Worm (Caenorhabditis elegans): ENCODE data around the gene tsp-18.

tsp-18 gene

ce11 chrII:5931109-5931508, 26.8 kb downstream of the tsp-18 start (continued):
- no peak for TF ChIP-seq gei-8 (GFP tag; optimal IDR thresholded peaks at IDR 0.05)
- no peak for TF ChIP-seq daf-19 (GFP tag; conservative IDR thresholded peaks at IDR 0.05)
- no peak for TF ChIP-seq ces-1 (GFP tag; optimal IDR thresholded peaks at IDR 0.05)
- TF ChIP-seq fos-1 (tag; optimal IDR thresholded peaks at IDR 0.05): no peak
- TF ChIP-seq zip-2 (tag; optimal IDR thresholded peaks at IDR 0.05): no peak
- no peak for TF ChIP-seq R02D3.7 (tag; optimal IDR thresholded peaks at IDR 0.05)
- no peak for TF ChIP-seq php-3 (GFP tag; IDR thresholded peaks at IDR 0.05)
- no peak for TF ChIP-seq ctbp-1 (GFP tag; IDR thresholded peaks at IDR 0.05)
- peak; percentile 53; the same call in 1 of the 2 replicates for TF ChIP-seq dmd-8 (GFP tag; IDR thresholded peaks at IDR 0.05)
- TF ChIP-seq ceh-20 (GFP tag; IDR thresholded peaks at IDR 0.05): no peak
- no peak for TF ChIP-seq duxl-1 (tag; optimal IDR thresholded peaks at IDR 0.05; ENCODE audit: poor library complexity)
- no peak for TF ChIP-seq ceh-62 (tag; optimal IDR thresholded peaks at IDR 0.05)
- TF ChIP-seq nhr-111 (GFP tag; optimal IDR thresholded peaks at IDR 0.05): no peak
- no peak for TF ChIP-seq rbr-2 (tag; optimal IDR thresholded peaks at IDR 0.05)
- no peak for TF ChIP-seq daf-16 (GFP tag; optimal IDR thresholded peaks at IDR 0.05)
- TF ChIP-seq daf-16 (tag; optimal IDR thresholded peaks at IDR 0.05): peak; percentile 37
- TF ChIP-seq unc-39 (tag; optimal IDR thresholded peaks at IDR 0.05): no peak
- no peak for TF ChIP-seq spr-1 (tag; optimal IDR thresholded peaks at IDR 0.05)
- no peak for TF ChIP-seq mdt-29 (GFP tag; IDR thresholded peaks at IDR 0.05)
- TF ChIP-seq spr-3 (GFP tag; optimal IDR thresholded peaks at IDR 0.05): no peak
- no peak for TF ChIP-seq fkh-10 (GFP tag; optimal IDR thresholded peaks at IDR 0.05)
- TF ChIP-seq nhr-102 (tag; optimal IDR thresholded peaks at IDR 0.05): no peak
- TF ChIP-seq F10B5.3 (tag; optimal IDR thresholded peaks at IDR 0.05): no peak
- no peak for TF ChIP-seq set-16 (GFP tag; IDR thresholded peaks at IDR 0.05)
- TF ChIP-seq aly-2 (tag; optimal IDR thresholded peaks at IDR 0.05): no peak
- TF ChIP-seq nhr-28 (tag; optimal IDR thresholded peaks at IDR 0.05): peak; percentile 84
- TF ChIP-seq ztf-7 (tag; optimal IDR thresholded peaks at IDR 0.05): no peak
- peak; percentile 41 for TF ChIP-seq nhr-25 (tag; optimal IDR thresholded peaks at IDR 0.05; ENCODE audit: borderline replicate concordance, insufficient read depth)
- TF ChIP-seq unc-130 (GFP tag; optimal IDR thresholded peaks at IDR 0.05): no peak
- no peak for TF ChIP-seq mxl-2 (GFP tag; conservative IDR thresholded peaks at IDR 0.05)

DNA sequence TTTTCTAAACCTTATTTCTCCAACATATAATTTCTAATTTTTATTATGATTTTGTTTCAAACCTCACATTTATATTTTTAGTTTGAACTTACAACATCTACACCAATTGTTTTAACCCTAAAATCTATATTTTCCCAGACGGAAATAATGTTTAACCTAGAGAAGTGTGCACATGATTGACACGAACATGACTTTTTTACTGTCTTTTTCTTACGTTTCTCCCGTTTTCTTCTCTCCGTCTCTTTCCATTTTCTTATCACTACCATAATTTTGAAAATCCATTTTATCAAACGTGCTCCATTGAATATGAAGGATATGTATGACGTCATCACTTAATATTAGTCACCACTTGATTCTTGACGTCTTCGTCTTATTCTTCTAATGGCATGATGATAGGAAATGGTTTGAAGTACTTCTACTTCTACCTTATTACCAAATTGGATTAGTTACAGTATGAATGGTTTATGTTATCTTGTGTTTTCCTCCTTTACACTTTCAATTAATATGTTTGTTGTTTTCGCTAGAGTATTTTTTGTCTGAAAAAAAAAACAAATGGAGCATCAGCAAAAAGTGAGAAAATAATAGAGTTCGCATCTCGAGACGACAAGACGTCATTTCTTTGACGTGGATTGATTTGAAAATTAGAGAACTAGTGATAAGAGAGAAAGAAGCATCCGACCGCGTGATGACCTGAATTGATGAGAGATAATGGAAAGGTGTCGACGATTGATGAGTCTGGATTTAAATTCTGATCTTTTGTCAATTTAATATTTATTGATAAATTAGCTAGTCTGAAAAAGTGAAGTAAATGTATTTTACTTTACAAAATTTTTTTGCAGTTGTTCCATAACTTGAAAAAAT, 27.8 kb downstream of the tsp-18 start:
- TF ChIP-seq ceh-82 (tag; optimal IDR thresholded peaks at IDR 0.05) (no peak), gei-8 (GFP tag; optimal IDR thresholded peaks at IDR 0.05) (no peak), F37D6.2 (tag; optimal IDR thresholded peaks at IDR 0.05) (no peak), lsy-2 (tag; optimal IDR thresholded peaks at IDR 0.05) (peak in 1 of 2 experiments; percentile 8), pqm-1 (tag; optimal IDR thresholded peaks at IDR 0.05) (peak; percentile 83), nhr-6 (tag; optimal IDR thresholded peaks at IDR 0.05) (no peak), daf-8 (GFP tag; IDR thresholded peaks at IDR 0.05) (no peak), mdt-29 (GFP tag; IDR thresholded peaks at IDR 0.05) (0 out of 2 replicates have a peak, but pooled peaks have one; percentile 15), sdz-12 (GFP tag; optimal IDR thresholded peaks at IDR 0.05) (no peak), lin-1 (GFP tag; IDR thresholded peaks at IDR 0.05) (peak; percentile 48), nhr-77 (tag; optimal IDR thresholded peaks at IDR 0.05) (peak; percentile 45), cey-2 (tag; optimal IDR thresholded peaks at IDR 0.05; ENCODE audit: borderline replicate concordance, insufficient read depth) (no peak), ceh-32 (tag; optimal IDR thresholded peaks at IDR 0.05; ENCODE audit: poor library complexity) (no peak), madf-9 (GFP tag; conservative IDR thresholded peaks at IDR 0.05) (no peak), daf-16 (GFP tag; optimal IDR thresholded peaks at IDR 0.05) (peak in 1 of 2 experiments; percentile 79), daf-16 (tag; optimal IDR thresholded peaks at IDR 0.05) (peak; percentile 82), T20F7.1 (GFP tag; optimal IDR thresholded peaks at IDR 0.05) (peak; percentile 43), unc-62 (GFP tag; optimal IDR thresholded peaks at IDR 0.05 in 1 of 2) (peak; percentile 86 to 98), unc-62 (tag; optimal IDR thresholded peaks at IDR 0.05) (no peak), php-3 (GFP tag; IDR thresholded peaks at IDR 0.05) (peak; percentile 68), nhr-237 (tag; optimal IDR thresholded peaks at IDR 0.05) (no peak), pha-4 (GFP tag; IDR thresholded peaks at IDR 0.05) (no peak), pha-4 (tag; optimal IDR thresholded peaks at IDR 0.05) (no peak), tra-1 (GFP tag; IDR thresholded peaks at IDR 0.05) (peak; percentile 70), hlh-11 (tag; optimal IDR thresholded peaks at IDR 0.05) (peak; percentile 77)
